Worm (Caenorhabditis elegans) whole organism, L3 larva: ENCODE results near the gene sec-23.

Experiments used
- egl-27 ChIP-seq: sonication (generic microtip); optimal IDR thresholded peaks from 4 replicates; lab custom pipeline; 2017; ENCODE audit warnings: missing biosample characterization, missing genetic modification reagents, missing genetic modification characterization
- elt-1 ChIP-seq: fragments of 150-350 bp; optimal IDR thresholded peaks from 2 replicates; lab custom pipeline; 2014; ENCODE audit warnings: missing biosample characterization, missing genetic modification characterization
- elt-2 ChIP-seq: sonication (generic microtip); optimal IDR thresholded peaks from 2 replicates; lab custom pipeline; 2016; ENCODE audit warnings: missing genetic modification reagents, mild to moderate bottlenecking, missing genetic modification characterization, missing compliant biosample characterization
- mdl-1 ChIP-seq: fragments of 150-350 bp; optimal IDR thresholded peaks from 2 replicates; lab custom pipeline; 2014; ENCODE audit warnings: missing biosample characterization, missing genetic modification characterization
- nhr-12 ChIP-seq: fragments of 150-350 bp; optimal IDR thresholded peaks from 2 replicates; lab custom pipeline; 2014; ENCODE audit warnings: missing biosample characterization, missing genetic modification characterization
- nhr-237 ChIP-seq: fragments of 150-350 bp; optimal IDR thresholded peaks from 2 replicates; lab custom pipeline; 2014; ENCODE audit warnings: missing biosample characterization, missing genetic modification characterization
- skn-1 ChIP-seq: fragments of 150-350 bp; optimal IDR thresholded peaks from 2 replicates; lab custom pipeline; 2014; ENCODE audit warnings: missing biosample characterization, missing genetic modification characterization
- ztf-11 ChIP-seq: fragments of 150-350 bp; optimal IDR thresholded peaks from 2 replicates; lab custom pipeline; 2014; ENCODE audit warnings: missing biosample characterization, missing genetic modification characterization

DNA sequence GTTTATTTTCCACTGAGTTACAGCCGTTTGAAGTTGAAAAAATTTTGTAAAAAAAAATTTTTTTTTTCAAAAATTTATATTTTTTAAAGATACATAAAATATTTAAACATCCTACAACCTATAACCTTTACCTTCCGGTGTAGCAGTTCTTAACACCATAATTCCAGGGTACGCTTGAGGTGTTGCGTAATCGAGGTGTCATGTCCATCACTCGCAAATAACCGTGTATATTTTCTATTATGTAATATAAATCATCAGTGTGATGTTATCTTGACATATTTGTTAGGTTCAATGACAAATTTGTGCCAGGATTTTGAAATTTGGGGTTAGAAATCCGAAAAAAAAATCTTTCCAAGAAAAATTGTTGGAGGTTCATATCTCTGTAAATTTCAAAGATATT lies 24.0 kb upstream of the sec-23 start:
- TF ChIP-seq elt-2 (tag; lab: Kevin White, UChicago) (no peak), nhr-237 (tag; lab: Kevin White, UChicago) (no peak), egl-27 (tag; lab: Kevin White, UChicago) (no peak), ztf-11 (tag; lab: Kevin White, UChicago) (no peak), nhr-12 (tag; lab: Kevin White, UChicago) (no peak), mdl-1 (no peak), elt-1 (tag; lab: Kevin White, UChicago) (no peak), skn-1 (tag; lab: Kevin White, UChicago) (no peak)
